Worm (Caenorhabditis elegans): ENCODE measurements around the gene nlp-46.

ce11 chrV:12506185-12506584 lies at the start of gene nlp-46:
- TF ChIP-seq tab-1 (GFP tag; IDR thresholded peaks at IDR 0.05) (no peak), med-1 (GFP tag; optimal IDR thresholded peaks at IDR 0.05; ENCODE audit: insufficient read depth) (no peak), ztf-23 (GFP tag; IDR thresholded peaks at IDR 0.05) (no peak), ref-1 (GFP tag; conservative IDR thresholded peaks at IDR 0.05) (no peak), T22C8.4 (GFP tag; IDR thresholded peaks at IDR 0.05) (no peak), klf-2 (GFP tag; conservative IDR thresholded peaks at IDR 0.05) (no peak), flt-1 (GFP tag; IDR thresholded peaks at IDR 0.05) (no peak), ztf-29 (GFP tag; IDR thresholded peaks at IDR 0.05) (no peak)
